Worm (Caenorhabditis elegans): ENCODE results near the gene pes-4.
"Not testable (repeated sequence)": the region's sequence is repeated elsewhere in the genome, so short reads cannot be mapped to it uniquely, and the experiment has no call there.

The pes-4 gene

ce11 chrIII:1279197-1279596 lies 49.1 kb upstream of the pes-4 start (continued):
- TF ChIP-seq mxl-1 (tag; optimal IDR thresholded peaks at IDR 0.05), result no peak
- no peak for TF ChIP-seq nfya-2 (GFP tag; IDR thresholded peaks at IDR 0.05)

ce11 chrIII:1275513-1275912 lies 45.4 kb upstream of the pes-4 start, which contains the start of gene fbxa-30:
Gene fbxa-30 (minus strand): TSS chrIII:1275613.
- TF ChIP-seq nhr-80 (tag; optimal IDR thresholded peaks at IDR 0.05) (peak; percentile 5), cebp-1 (GFP tag; IDR thresholded peaks at IDR 0.05) (no peak), cebp-1 (tag; optimal IDR thresholded peaks at IDR 0.05) (peak; percentile 57), madf-10 (tag; optimal IDR thresholded peaks at IDR 0.05) (no peak)

- TF ChIP-seq nhr-80 (tag; optimal IDR thresholded peaks at IDR 0.05) (peak; percentile 30), mxl-1 (tag; optimal IDR thresholded peaks at IDR 0.05) (no peak)
These were observed 43.7 kb upstream of the pes-4 start, which contains the start of gene fbxa-29 for ce11 chrIII:1273655-1274328. Gene fbxa-29 (minus strand): TSS chrIII:1273705.

- TF ChIP-seq ama-1 (optimal IDR thresholded peaks at IDR 0.05), result no peak
- TF ChIP-seq ama-1 (GFP tag; optimal IDR thresholded peaks at IDR 0.05), result no peak
- TF ChIP-seq lin-26 (GFP tag; IDR thresholded peaks at IDR 0.05), result no peak
- TF ChIP-seq let-526 (GFP tag; IDR thresholded peaks at IDR 0.05), result no peak
- TF ChIP-seq ekl-4 (GFP tag; IDR thresholded peaks at IDR 0.05), result no peak
- TF ChIP-seq K12H6.12 (tag; optimal IDR thresholded peaks at IDR 0.05), result no peak
- no peak for TF ChIP-seq F10E7.11 (tag; optimal IDR thresholded peaks at IDR 0.05)
- peak; percentile 45 for TF ChIP-seq nhr-80 (tag; optimal IDR thresholded peaks at IDR 0.05)
- TF ChIP-seq nfyb-1 (GFP tag; IDR thresholded peaks at IDR 0.05), result no peak
- no peak for TF ChIP-seq fkh-3 (tag; optimal IDR thresholded peaks at IDR 0.05)
- TF ChIP-seq madf-8 (GFP tag; conservative IDR thresholded peaks at IDR 0.05), result no peak
- no peak for TF ChIP-seq cebp-1 (GFP tag; IDR thresholded peaks at IDR 0.05)
- peak; percentile 23 for TF ChIP-seq cebp-1 (tag; optimal IDR thresholded peaks at IDR 0.05)
These were observed 41.4 kb upstream of the pes-4 start, which contains the start of gene fbxa-31 for ce11 chrIII:1271378-1271926. Gene fbxa-31 (minus strand): TSS chrIII:1271428.

- TF ChIP-seq nhr-80 (tag; optimal IDR thresholded peaks at IDR 0.05) (peak; percentile 36), mel-28 (tag; optimal IDR thresholded peaks at IDR 0.05; ENCODE audit: borderline replicate concordance) (no peak)
These were observed 39.1 kb upstream of the pes-4 start, which contains the start of gene fbxa-32 for ce11 chrIII:1269156-1269555. Gene fbxa-32 (minus strand): TSS chrIII:1269256.

ce11 chrIII:1266799-1267198 lies 36.7 kb upstream of the pes-4 start, which contains the start of gene fbxa-151:
Gene fbxa-151 (minus strand): TSS chrIII:1266899.
- not testable (repeated sequence) for TF ChIP-seq ceh-100 (GFP tag; IDR thresholded peaks at IDR 0.05); die-1 (tag; optimal IDR thresholded peaks at IDR 0.05); cebp-2 (GFP tag; IDR thresholded peaks at IDR 0.05)

- TF ChIP-seq zim-3 (tag; optimal IDR thresholded peaks at IDR 0.05); lsl-1 (GFP tag; optimal IDR thresholded peaks at IDR 0.05); die-1 (tag; optimal IDR thresholded peaks at IDR 0.05): not testable (repeated sequence)
These were observed 33.6 kb upstream of the pes-4 start, which contains the start of gene srz-9 for ce11 chrIII:1263692-1264091. Gene srz-9 (plus strand): TSS chrIII:1263992.

- TF ChIP-seq egrh-3 (GFP tag; IDR thresholded peaks at IDR 0.05) (peak; percentile 20), ceh-91 (GFP tag; IDR thresholded peaks at IDR 0.05) (peak; percentile 9; the same call in 1 of the 2 replicates), Y53F4B.3 (GFP tag; IDR thresholded peaks at IDR 0.05) (peak; percentile 93; the same call in 1 of the 2 replicates)
These were observed 31.1 kb upstream of the pes-4 start for ce11 chrIII:1261198-1261597.
